Worm (Caenorhabditis elegans) whole organism, young adult: ENCODE measurements around the gene igcm-4.

Experiments
- B0261.1 ChIP-seq: sonication (generic microtip); optimal IDR thresholded peaks from 2 replicates; lab custom pipeline; 2016; ENCODE audit warnings: mild to moderate bottlenecking, missing genetic modification characterization, moderate library complexity, missing compliant biosample characterization
- D2030.7 ChIP-seq: fragments of 200-800 bp; sonication (Bioruptor generic); IDR thresholded peaks from 2 replicates; pipeline ENCODE4 v1.3.6; 2022; ENCODE audit warnings: missing genetic modification reagents, missing genetic modification characterization, missing compliant biosample characterization
- F22D6.2 ChIP-seq: sonication (generic microtip); optimal IDR thresholded peaks from 2 replicates; lab custom pipeline; 2016; ENCODE audit warnings: mild to moderate bottlenecking, missing genetic modification characterization, missing compliant biosample characterization
- F52B5.7 ChIP-seq: sonication (generic microtip); optimal IDR thresholded peaks from 2 replicates; lab custom pipeline; 2016; ENCODE audit warnings: mild to moderate bottlenecking, missing genetic modification characterization, missing compliant biosample characterization
- Y56A3A.18 ChIP-seq: fragments of 200-800 bp; sonication (Bioruptor generic); IDR thresholded peaks from 2 replicates; pipeline ENCODE4 v1.3.6; 2022; ENCODE audit warnings: missing genetic modification reagents, missing genetic modification characterization, missing compliant biosample characterization
- ceh-40 ChIP-seq: fragments of 200-800 bp; sonication (Bioruptor generic); IDR thresholded peaks from 2 replicates; pipeline ENCODE4 v1.3.6; 2022; ENCODE audit warnings: missing genetic modification characterization, missing compliant biosample characterization
- him-1 ChIP-seq: sonication (generic microtip); optimal IDR thresholded peaks from 2 replicates; lab custom pipeline; 2016; ENCODE audit warnings: missing genotype, missing genetic modification reagents, missing genetic modification characterization, missing compliant biosample characterization
- pbrm-1 ChIP-seq: fragments of 200-800 bp; sonication (Bioruptor generic); IDR thresholded peaks from 2 replicates; pipeline ENCODE4 v1.3.6; 2022; ENCODE audit warnings: missing genetic modification reagents, missing genetic modification characterization, missing compliant biosample characterization
- pha-4 ChIP-seq: fragments of 150-350 bp; sonication (generic microtip); optimal IDR thresholded peaks from 2 replicates; lab custom pipeline; 2014; ENCODE audit warnings: missing biosample characterization, missing genetic modification reagents, missing genetic modification characterization
- somi-1 ChIP-seq: fragments of 200-800 bp; sonication (Bioruptor generic); optimal IDR thresholded peaks from 2 replicates; lab custom pipeline; 2018; ENCODE audit warnings: mild to moderate bottlenecking, missing genetic modification characterization, missing compliant biosample characterization
- unc-130 ChIP-seq: sonication (generic microtip); optimal IDR thresholded peaks from 2 replicates; lab custom pipeline; 2016; ENCODE audit warnings: missing genetic modification reagents, missing genetic modification characterization, missing compliant biosample characterization

- TF ChIP-seq pha-4 (tag; lab: Kevin White, UChicago) (no peak), ceh-40 (GFP tag; lab: Robert Waterston, UW) (no peak), unc-130 (GFP tag; lab: Kevin White, UChicago) (no peak), somi-1 (GFP tag; lab: Kevin White, UChicago) (no peak), Y56A3A.18 (GFP tag; lab: Robert Waterston, UW) (no peak), pbrm-1 (GFP tag; lab: Robert Waterston, UW) (no peak), B0261.1 (tag; lab: Kevin White, UChicago) (no peak), D2030.7 (GFP tag; lab: Robert Waterston, UW) (no peak), him-1 (no peak), F22D6.2 (tag; lab: Kevin White, UChicago) (no peak), F52B5.7 (no peak)
Observed at ce11 chrX:2018848-2019247, 27.3 kb downstream of the igcm-4 start, which contains the start of gene Y102A11A.3.
